Worm (Caenorhabditis elegans): Measurements from ENCODE around the gene B0507.3.

Gene B0507.3

DNA sequence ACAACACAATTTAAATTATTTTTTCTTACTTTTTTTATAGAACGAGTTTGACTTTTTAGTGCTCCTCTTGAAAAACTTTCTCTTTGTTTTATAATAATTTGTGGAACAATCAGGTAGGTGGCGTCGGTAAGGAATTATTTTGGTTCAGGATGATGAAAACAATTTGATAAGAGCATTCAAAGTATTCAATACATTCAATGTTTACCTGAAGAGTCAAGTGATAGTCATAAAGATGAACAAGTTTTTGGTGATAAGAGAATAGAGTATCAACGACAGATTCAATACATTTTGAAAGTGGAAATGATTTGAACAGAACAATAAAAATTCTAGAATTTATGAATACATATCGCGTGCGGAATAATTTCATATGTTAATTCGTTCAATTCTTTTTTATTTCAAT is 1.2 kb upstream of the B0507.3 start:
- TF ChIP-seq unc-62 (GFP tag; optimal IDR thresholded peaks at IDR 0.05), result no peak

DNA sequence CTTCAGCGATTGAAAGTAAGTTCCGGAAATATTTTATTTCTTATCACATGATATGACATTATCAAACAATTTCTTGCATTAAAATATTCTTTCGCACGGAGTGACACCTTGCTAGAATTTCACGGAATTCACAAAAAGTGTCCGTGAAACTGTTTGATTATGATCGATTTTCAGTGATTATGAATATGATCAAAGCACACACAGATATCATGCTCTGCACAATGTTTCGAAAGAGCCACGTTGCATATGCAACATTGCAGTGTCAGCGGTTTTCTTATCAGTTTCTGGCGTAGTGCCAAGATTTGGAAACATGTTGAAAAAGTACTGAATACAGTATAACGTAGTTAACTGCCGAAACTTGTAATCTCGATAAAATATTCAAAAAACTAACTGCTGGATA is 445 bp downstream of the B0507.3 start:
- TF ChIP-seq unc-62 (GFP tag; optimal IDR thresholded peaks at IDR 0.05), result no peak

DNA sequence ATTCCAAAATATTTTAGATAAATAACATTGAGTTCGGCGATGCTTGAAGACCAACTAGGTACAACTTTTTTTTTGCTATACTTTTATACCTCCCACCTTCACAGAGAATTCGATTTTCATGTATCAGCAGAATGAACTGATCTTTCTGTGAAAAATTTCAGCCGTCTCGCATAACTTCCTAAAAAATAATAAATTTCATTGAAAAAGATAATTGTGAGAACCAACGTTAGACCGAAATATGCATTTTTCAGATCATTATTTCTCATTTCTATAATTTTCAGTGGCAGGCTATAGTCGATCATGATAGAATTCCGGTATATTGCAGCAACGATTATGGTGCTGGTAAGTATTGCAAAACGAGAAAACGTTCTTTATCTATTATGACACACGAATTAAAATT is 2.9 kb downstream of the B0507.3 start, which contains the start of gene srx-115:
TSS of gene srx-115 (plus strand) at position 301 of the 400 bp plus-strand sequence.
- TF ChIP-seq unc-62 (GFP tag; optimal IDR thresholded peaks at IDR 0.05), result no peak

ce11 chrV:8773826-8774382 is 5.2 kb downstream of the B0507.3 start, which contains the start of gene B0507.2:
Gene B0507.2, plus strand, starts transcription at chrV:8774332.
- TF ChIP-seq unc-62 (GFP tag; optimal IDR thresholded peaks at IDR 0.05), result no peak

DNA sequence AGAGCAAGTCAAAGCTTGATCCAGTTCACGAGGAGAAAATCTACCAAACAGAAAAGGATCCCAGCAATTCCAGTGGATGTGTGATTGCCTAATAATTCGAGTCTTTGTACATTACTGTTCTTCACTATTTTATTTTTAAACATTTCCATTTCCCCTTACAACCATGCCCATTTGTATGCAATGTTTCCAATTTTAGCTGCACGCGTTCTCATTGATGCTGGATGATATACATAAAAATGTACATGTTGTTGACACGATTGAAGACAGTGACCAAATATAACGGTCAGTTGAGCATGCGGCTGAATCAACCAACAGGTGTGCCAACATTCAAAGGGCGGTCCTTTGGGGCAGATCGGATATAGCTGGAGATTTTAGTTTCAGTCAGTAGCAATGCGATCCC is 7.6 kb downstream of the B0507.3 start, which contains the start of gene B0507.1:
TSS of gene B0507.1 (plus strand) at position 301 of the 400 bp plus-strand sequence.
- TF ChIP-seq unc-62 (GFP tag; optimal IDR thresholded peaks at IDR 0.05), result no peak

DNA sequence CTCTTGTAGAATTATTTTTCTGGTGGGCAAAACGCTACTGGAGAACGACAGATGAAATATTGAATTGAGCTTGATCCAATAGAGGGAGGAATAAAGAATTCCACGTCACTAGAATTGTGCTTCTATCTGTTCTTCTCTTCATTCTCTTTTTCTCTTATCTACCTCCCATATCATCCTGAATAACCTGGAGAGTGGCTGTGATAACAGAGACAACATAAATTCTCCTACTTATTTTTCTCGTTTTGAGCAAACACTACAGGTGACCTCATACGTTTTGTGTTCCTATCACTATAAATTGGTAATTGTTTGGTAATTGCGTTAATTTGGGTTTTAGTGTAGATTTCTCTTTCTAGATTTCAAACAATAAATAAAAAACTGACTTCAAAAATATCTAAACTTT is 12.5 kb downstream of the B0507.3 start:
- no peak for TF ChIP-seq unc-62 (GFP tag; optimal IDR thresholded peaks at IDR 0.05)

ce11 chrV:8782112-8782511 is 13.4 kb downstream of the B0507.3 start:
- no peak for TF ChIP-seq unc-62 (GFP tag; optimal IDR thresholded peaks at IDR 0.05)

ce11 chrV:8784485-8784884 is 15.8 kb downstream of the B0507.3 start:
- TF ChIP-seq unc-62 (GFP tag; optimal IDR thresholded peaks at IDR 0.05), result no peak

DNA sequence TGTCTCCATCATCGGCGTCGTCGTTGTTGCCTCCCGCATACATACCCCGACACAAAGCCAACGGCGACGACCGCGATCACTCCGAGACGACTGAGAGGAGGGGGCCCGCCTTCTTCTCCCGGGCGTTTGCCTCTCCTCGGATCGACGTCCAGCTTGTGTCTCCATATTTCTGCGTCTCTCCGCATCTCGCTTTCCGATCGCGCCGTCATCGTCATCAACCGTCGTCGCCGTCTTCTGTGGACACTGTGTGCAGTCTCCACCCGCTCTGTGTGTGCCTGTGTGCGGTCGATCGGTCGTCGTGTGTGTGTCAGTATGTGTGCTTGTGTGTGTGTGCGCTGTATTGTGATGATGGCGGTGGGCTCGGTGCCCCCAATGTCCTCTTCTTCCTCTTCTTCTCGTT is 16.8 kb downstream of the B0507.3 start:
- TF ChIP-seq unc-62 (GFP tag; optimal IDR thresholded peaks at IDR 0.05), result no peak

DNA sequence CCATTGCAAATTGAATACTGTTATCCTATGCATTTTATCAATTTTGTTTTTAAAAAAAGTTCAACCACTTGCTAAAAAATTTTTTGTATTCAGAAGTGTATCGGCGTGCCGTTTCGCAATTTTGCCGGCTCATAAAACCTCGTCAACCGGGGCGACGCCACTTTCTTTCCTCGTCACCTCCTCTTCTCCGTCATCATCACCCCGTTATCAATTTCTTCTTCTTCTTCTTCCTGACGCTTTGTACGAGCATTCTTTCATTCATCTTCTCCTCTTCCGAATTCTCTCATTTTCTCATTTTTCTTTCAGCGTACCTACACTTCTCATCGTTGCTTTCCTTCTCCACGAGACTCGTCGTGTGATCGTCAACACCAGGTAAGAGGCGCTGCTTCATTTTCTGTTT is 17.5 kb downstream of the B0507.3 start, which contains the start of gene sup-37:
TSS of gene sup-37 (plus strand) at position 301 of the 400 bp plus-strand sequence.
- TF ChIP-seq unc-62 (GFP tag; optimal IDR thresholded peaks at IDR 0.05), result no peak

DNA sequence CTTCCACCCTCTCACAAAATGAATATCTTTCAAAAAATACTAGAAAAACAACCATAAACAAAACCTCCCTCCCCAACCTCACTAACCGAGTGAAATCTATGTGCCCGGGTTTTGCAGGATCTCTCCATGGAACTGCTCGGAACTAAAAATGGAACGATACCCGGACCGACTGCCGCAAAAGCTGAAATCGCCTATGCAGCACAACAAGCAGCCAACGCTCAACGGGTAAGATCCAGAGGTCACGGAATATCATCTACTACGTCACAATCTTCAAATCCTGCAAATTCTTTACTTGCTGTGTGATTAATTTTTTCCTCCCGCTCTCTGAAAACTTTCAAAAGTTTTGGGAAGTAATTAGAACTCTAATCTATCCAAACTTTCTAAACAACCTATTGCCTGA is 20.6 kb downstream of the B0507.3 start:
- no peak for TF ChIP-seq unc-62 (GFP tag; optimal IDR thresholded peaks at IDR 0.05)

DNA sequence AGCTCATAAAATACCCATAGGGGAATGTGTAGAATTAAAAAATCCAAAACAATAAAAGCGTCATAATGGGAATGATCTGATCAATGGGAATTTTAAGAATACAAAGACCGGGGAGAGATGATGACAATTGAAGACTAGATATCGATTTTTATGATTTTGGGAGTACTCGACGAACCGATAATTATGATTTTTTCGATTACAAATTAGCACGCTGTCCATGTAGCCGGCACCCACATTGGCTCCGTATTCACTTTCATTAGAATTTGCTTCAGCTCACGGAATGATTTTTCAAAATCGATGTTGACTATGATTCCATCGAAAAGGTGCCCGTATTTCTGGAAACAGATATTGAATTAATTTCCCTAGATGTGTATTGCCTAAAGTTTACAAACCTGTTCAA is 24.1 kb downstream of the B0507.3 start:
- TF ChIP-seq unc-62 (GFP tag; optimal IDR thresholded peaks at IDR 0.05), result no peak

- no peak for TF ChIP-seq unc-62 (GFP tag; optimal IDR thresholded peaks at IDR 0.05)
These were observed 26.8 kb downstream of the B0507.3 start for ce11 chrV:8795499-8795898.

- no peak for TF ChIP-seq unc-62 (GFP tag; optimal IDR thresholded peaks at IDR 0.05)
These were observed 27.5 kb downstream of the B0507.3 start for ce11 chrV:8796246-8796645.

DNA sequence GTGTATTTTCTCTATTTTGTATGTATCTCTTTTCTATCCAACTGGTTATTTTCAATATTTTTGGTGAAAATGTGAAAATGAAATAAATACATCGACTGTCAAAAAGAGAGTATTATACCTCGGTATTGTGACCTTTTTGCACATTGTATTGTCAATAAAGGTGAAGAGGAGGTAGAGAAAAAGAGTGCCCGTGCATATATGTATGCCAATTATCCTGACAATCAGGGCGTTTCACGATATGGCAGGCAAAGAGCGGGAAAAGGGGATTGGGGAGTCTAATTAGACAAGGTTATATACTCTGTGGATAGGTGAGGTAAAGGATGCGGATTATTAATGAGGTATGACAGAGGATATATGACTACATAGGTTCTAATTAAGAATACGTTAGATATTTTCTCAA is 28.2 kb downstream of the B0507.3 start:
- TF ChIP-seq unc-62 (GFP tag; optimal IDR thresholded peaks at IDR 0.05), result no peak

DNA sequence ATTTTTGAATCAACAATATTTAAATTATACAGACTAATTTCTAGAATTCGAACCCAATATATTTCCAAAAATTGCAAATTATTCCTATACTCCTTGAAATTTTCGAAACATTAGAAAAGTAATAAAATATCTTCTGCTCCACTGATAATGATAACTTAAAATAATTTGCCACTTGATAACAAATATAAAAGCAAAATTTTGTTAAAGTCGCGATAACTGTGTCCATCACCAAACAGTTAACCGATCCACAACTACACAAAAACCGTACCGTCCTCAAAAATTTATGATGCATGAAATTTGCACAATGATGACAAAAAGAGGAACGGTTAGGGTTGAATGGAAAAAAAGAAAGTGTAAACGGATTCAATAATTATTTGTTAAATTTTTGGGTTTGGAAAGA is 29.8 kb downstream of the B0507.3 start:
- TF ChIP-seq unc-62 (GFP tag; optimal IDR thresholded peaks at IDR 0.05), result no peak

DNA sequence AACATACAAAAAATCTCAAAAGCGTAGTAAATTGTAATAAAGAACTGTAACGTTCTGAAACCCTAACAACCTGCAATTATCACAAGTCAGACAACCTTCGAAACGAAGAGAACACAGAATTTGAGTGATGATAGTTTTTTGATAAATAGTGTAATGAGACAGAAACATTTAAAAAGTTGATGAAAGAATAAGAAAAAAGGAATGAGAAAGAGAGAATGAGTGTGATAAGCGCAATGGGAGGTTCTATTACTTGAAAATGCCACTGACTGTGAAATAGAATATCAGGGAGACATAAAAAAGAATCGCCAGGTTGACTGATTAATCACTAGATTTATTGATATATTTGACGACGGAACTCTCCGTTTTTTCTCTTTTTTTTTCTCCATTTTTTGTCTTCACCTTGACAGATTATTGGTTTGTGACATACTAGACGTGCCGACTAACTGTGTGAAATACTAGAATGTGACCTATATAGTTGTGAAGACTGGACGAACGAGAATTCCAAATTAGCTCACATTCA is 30.6 kb downstream of the B0507.3 start:
- no peak for TF ChIP-seq unc-62 (GFP tag; optimal IDR thresholded peaks at IDR 0.05)
